Worm (Caenorhabditis elegans) whole organism, mixed stage, embryonic: ENCODE results near the gene lgc-25.
A peak's percentile ranks its signal among the peaks of the same experiment; 100 is the strongest.

Experiments
- lsy-2 ChIP-seq: fragments of 150-350 bp; optimal IDR thresholded peaks from 2 replicates; lab custom pipeline; 2014; ENCODE audit warnings: missing biosample characterization, missing genetic modification characterization
- nhr-12 ChIP-seq: fragments of 150-350 bp; optimal IDR thresholded peaks from 2 replicates; lab custom pipeline; 2014; ENCODE audit warnings: missing biosample characterization, missing genetic modification characterization
- nhr-76 ChIP-seq: sonication (generic microtip); optimal IDR thresholded peaks from 2 replicates; lab custom pipeline; 2017; ENCODE audit warnings: missing biosample characterization, missing genetic modification characterization
- pha-4 ChIP-seq: fragments of 150-350 bp; optimal IDR thresholded peaks from 2 replicates; lab custom pipeline; 2018; ENCODE audit warnings: missing biosample characterization, missing genetic modification reagents, missing genetic modification characterization
- sptf-1 ChIP-seq: sonication (generic microtip); optimal IDR thresholded peaks from 2 replicates; lab custom pipeline; 2017; ENCODE audit warnings: mild to moderate bottlenecking, missing genetic modification characterization, moderate library complexity, missing compliant biosample characterization
- unc-39 ChIP-seq: fragments of 150-350 bp; optimal IDR thresholded peaks from 2 replicates; lab custom pipeline; 2014; ENCODE audit warnings: missing biosample characterization, missing genetic modification characterization
- unc-62 ChIP-seq: fragments of 150-350 bp; optimal IDR thresholded peaks from 2 replicates; lab custom pipeline; 2014; ENCODE audit warnings: missing biosample characterization, missing genetic modification reagents, missing genetic modification characterization
- ztf-11 ChIP-seq: fragments of 150-350 bp; optimal IDR thresholded peaks from 2 replicates; lab custom pipeline; 2014; ENCODE audit warnings: missing biosample characterization, missing genetic modification characterization

ce11 chrX:14169569-14170031, 8.1 kb upstream of the lgc-25 start, which contains the start of gene sym-4:
- TF ChIP-seq unc-39 (tag; lab: Kevin White, UChicago), result peak; percentile 6
- peak; percentile 74 for TF ChIP-seq unc-62 (GFP tag; lab: Kevin White, UChicago)
- peak; percentile 88 for TF ChIP-seq pha-4
- no peak for TF ChIP-seq ztf-11 (tag; lab: Kevin White, UChicago)
- TF ChIP-seq sptf-1 (tag; lab: Kevin White, UChicago), result peak; percentile 38
- TF ChIP-seq nhr-12 (tag; lab: Kevin White, UChicago), result no peak
- TF ChIP-seq nhr-76 (tag; lab: Kevin White, UChicago), result no peak
- peak; percentile 59 for TF ChIP-seq lsy-2 (tag; lab: Kevin White, UChicago)
